Worm (Caenorhabditis elegans) whole organism, L1 larva: Measurements from ENCODE around the gene cutl-19.

Experiments
- ceh-82 ChIP-seq, 3 experiments: fragments of 150-350 bp in 1 of 3; sonication (generic microtip) in 2 of 3; optimal IDR thresholded peaks; 2 replicates each; lab custom pipeline; 2014 to 2017; ENCODE audit warnings: missing biosample characterization in 3 of 3, missing genetic modification characterization in 3 of 3
- egl-27 ChIP-seq, 2 experiments: fragments of 150-350 bp in 1 of 2; sonication (generic microtip); optimal IDR thresholded peaks; 3 replicates each; lab custom pipeline; 2017 to 2018; ENCODE audit warnings: missing biosample characterization in 2 of 2, missing genetic modification characterization in 2 of 2, missing genetic modification reagents in 2 of 2
- elt-2 ChIP-seq: sonication (generic microtip); optimal IDR thresholded peaks from 2 replicates; lab custom pipeline; 2016; ENCODE audit warnings: missing genetic modification characterization, mild to moderate bottlenecking, inconsistent platforms, missing compliant biosample characterization, missing genetic modification reagents
- elt-3 ChIP-seq, 6 experiments: fragments of 150-350 bp in 1 of 6; sonication (generic microtip); optimal IDR thresholded peaks; 2 replicates each; lab custom pipeline; 2017 to 2018; ENCODE audit warnings: missing biosample characterization in 6 of 6, missing genetic modification characterization in 6 of 6, inconsistent platforms in 1 of 6
- fkh-10 ChIP-seq: sonication (generic microtip); optimal IDR thresholded peaks from 2 replicates; lab custom pipeline; 2017; ENCODE audit warnings: missing biosample characterization, missing genetic modification reagents, missing genetic modification characterization
- fos-1 ChIP-seq: fragments of 150-350 bp; optimal IDR thresholded peaks from 2 replicates; lab custom pipeline; 2014; ENCODE audit warnings: missing biosample characterization, missing genetic modification characterization
- lsy-2 ChIP-seq, 2 experiments: fragments of 150-350 bp; optimal IDR thresholded peaks; 2 replicates each; lab custom pipeline; 2014; ENCODE audit warnings: missing biosample characterization in 2 of 2, missing genetic modification characterization in 2 of 2
- nhr-12 ChIP-seq: sonication (generic microtip); optimal IDR thresholded peaks from 2 replicates; lab custom pipeline; 2017; ENCODE audit warnings: missing biosample characterization, missing genetic modification characterization
- nhr-237 ChIP-seq: fragments of 150-350 bp; optimal IDR thresholded peaks from 2 replicates; lab custom pipeline; 2014; ENCODE audit warnings: missing biosample characterization, missing genetic modification characterization
- unc-62 ChIP-seq: fragments of 150-350 bp; optimal IDR thresholded peaks from 2 replicates; lab custom pipeline; 2014; ENCODE audit warnings: missing biosample characterization, missing genetic modification reagents, missing genetic modification characterization
- zip-4 ChIP-seq: fragments of 200-800 bp; sonication (Bioruptor generic); optimal IDR thresholded peaks from 2 replicates; lab custom pipeline; 2018; ENCODE audit warnings: mild to moderate bottlenecking, missing genetic modification characterization, moderate library complexity, missing compliant biosample characterization
- ztf-11 ChIP-seq, 2 experiments: sonication (generic microtip); optimal IDR thresholded peaks; 2 replicates each; lab custom pipeline; 2016 to 2017; ENCODE audit warnings: missing genetic modification characterization in 2 of 2, missing biosample characterization in 1 of 2, missing compliant biosample characterization in 1 of 2

- TF ChIP-seq egl-27 (tag; optimal IDR thresholded peaks at IDR 0.05; lab: Kevin White, UChicago) = no peak
- no peak for TF ChIP-seq unc-62 (GFP tag; lab: Kevin White, UChicago)
- TF ChIP-seq nhr-12 = no peak
- no peak for TF ChIP-seq elt-2 (tag; lab: Kevin White, UChicago)
- TF ChIP-seq ztf-11 (tag; optimal IDR thresholded peaks at IDR 0.05; lab: Kevin White, UChicago) = no peak
- no peak for TF ChIP-seq lsy-2 (tag; optimal IDR thresholded peaks at IDR 0.05; lab: Kevin White, UChicago)
- TF ChIP-seq nhr-237 (tag; lab: Kevin White, UChicago) = no peak
- no peak for TF ChIP-seq ceh-82 (tag; optimal IDR thresholded peaks at IDR 0.05; lab: Kevin White, UChicago)
- no peak for TF ChIP-seq fkh-10 (GFP tag; lab: Kevin White, UChicago)
- TF ChIP-seq elt-3 (tag; optimal IDR thresholded peaks at IDR 0.05; lab: Kevin White, UChicago) = no peak
- no peak for TF ChIP-seq zip-4 (GFP tag; lab: Kevin White, UChicago)
- TF ChIP-seq fos-1 (tag; lab: Kevin White, UChicago) = no peak
Observed at ce11 chrIII:5185620-5186019, 31.8 kb downstream of the cutl-19 start, which contains the start of gene pup-2.
